Worm (Caenorhabditis elegans) whole organism, midembryonic: Measurements from ENCODE around the gene clec-170.

Experiments used
- T22C8.4 ChIP-seq: fragments of 200-800 bp; sonication (Bioruptor generic); IDR thresholded peaks from 2 replicates; pipeline ENCODE4 v1.3.6; 2022; ENCODE audit warnings: missing genetic modification characterization, missing compliant biosample characterization
- med-1 ChIP-seq: sonication (generic microtip); optimal IDR thresholded peaks from 2 replicates; lab custom pipeline; 2017; ENCODE audit warnings: missing genetic modification characterization, mild to moderate bottlenecking, missing compliant biosample characterization, antibody characterized with exemption, missing genetic modification reagents; ENCODE audit not compliant: insufficient read depth
- tab-1 ChIP-seq: fragments of 200-800 bp; sonication (Bioruptor generic); IDR thresholded peaks from 2 replicates; pipeline ENCODE4 v1.3.6; 2022; ENCODE audit warnings: missing genetic modification characterization, missing compliant biosample characterization
- ztf-23 ChIP-seq: fragments of 200-800 bp; sonication (Bioruptor generic); IDR thresholded peaks from 2 replicates; pipeline ENCODE4 v1.3.6; 2022; ENCODE audit warnings: missing genetic modification reagents, missing genetic modification characterization, missing compliant biosample characterization

DNA sequence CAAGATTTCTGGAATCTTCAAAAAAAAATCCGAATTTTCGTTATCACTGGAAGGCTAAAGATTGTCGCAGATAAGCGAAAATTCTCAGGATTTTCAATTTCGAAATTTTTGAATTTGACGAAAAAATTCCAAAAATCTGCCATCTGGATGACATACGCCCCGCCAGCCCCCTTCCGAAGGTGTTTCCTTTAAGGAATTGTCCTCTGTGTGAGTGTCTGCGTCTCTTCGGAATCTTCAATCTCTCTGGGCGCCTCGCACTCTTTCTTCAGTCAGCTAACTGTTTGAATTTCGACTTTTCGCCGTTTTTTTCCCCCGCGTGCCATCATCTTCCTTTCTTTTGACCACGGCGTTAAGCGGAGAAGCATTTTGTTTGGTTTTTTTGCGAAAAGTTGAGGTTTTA, 19.9 kb downstream of the clec-170 start:
- TF ChIP-seq tab-1 (GFP tag; lab: Robert Waterston, UW) = no peak
- TF ChIP-seq T22C8.4 (GFP tag; lab: Robert Waterston, UW) = no peak
- TF ChIP-seq med-1 (GFP tag; lab: Kevin White, UChicago) = no peak
- TF ChIP-seq ztf-23 = no peak
